Worm (Caenorhabditis elegans) whole organism, L4/young adult: ENCODE results near the gene B0336.7.

Experiments
- W03F9.2 ChIP-seq: fragments of 150-350 bp; optimal IDR thresholded peaks from 2 replicates; lab custom pipeline; 2014; ENCODE audit warnings: missing biosample characterization, missing genetic modification characterization
- dao-5 ChIP-seq: sonication (generic microtip); optimal IDR thresholded peaks from 2 replicates; lab custom pipeline; 2016; ENCODE audit warnings: missing genotype, missing genetic modification characterization, moderate library complexity, missing compliant biosample characterization
- him-1 ChIP-seq: sonication (generic microtip); optimal IDR thresholded peaks from 2 replicates; lab custom pipeline; 2016; ENCODE audit warnings: missing genotype, missing genetic modification reagents, missing genetic modification characterization, missing compliant biosample characterization

B0336.7 gene

ce11 chrIII:5678935-5679334 is 18.2 kb downstream of the B0336.7 start, which contains the start of the genes ska-3 and rps-12:
Gene ska-3 (minus strand): TSS chrIII:5679005.
Gene rps-12 (plus strand): TSS chrIII:5679298.
- TF ChIP-seq W03F9.2 (tag; lab: Kevin White, UChicago) = peak; percentile 98
- TF ChIP-seq dao-5 (tag; lab: Kevin White, UChicago) = no peak
- TF ChIP-seq him-1 (tag; lab: Kevin White, UChicago) = peak; percentile 99

ce11 chrIII:5677790-5678189 is 19.4 kb downstream of the B0336.7 start, which contains the start of gene F54E7.9:
Gene F54E7.9 (minus strand): TSS chrIII:5677890.
- TF ChIP-seq W03F9.2 (tag; lab: Kevin White, UChicago) (no peak), dao-5 (tag; lab: Kevin White, UChicago) (no peak), him-1 (tag; lab: Kevin White, UChicago) (no peak)

DNA sequence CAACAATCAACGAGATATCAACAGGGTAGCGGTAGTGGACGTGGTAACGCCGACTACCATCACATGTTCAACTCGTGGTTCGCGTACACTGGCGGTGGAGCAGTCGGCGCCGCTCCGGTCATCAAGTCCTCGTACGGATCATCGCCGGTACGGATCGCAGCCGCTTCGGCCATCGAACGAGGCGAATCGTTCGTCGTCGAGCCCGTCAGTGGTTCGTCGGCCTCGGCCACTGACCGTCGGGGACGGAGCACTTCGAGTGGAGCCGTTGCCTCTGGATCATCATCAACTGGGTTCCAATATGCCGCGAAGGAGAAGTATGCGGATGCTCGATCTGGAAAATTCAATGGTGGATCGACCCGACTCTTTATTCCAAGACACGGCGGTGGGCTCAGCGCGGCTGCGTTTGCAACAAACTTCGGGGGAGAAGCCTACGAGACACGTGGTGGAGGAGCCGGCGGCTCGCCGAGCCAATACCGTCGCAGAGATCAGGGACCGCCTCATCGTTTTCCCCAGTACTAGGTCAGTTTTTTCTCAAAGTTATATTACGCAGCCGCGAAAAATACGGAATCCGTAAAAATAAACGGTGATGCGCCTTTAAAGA is 21.7 kb downstream of the B0336.7 start:
- no peak for TF ChIP-seq dao-5 (tag; lab: Kevin White, UChicago)
- TF ChIP-seq him-1 (tag; lab: Kevin White, UChicago) = no peak
- no peak for TF ChIP-seq W03F9.2 (tag; lab: Kevin White, UChicago)

ce11 chrIII:5674196-5674595 is 23.0 kb downstream of the B0336.7 start:
- TF ChIP-seq W03F9.2 (tag; lab: Kevin White, UChicago) (no peak), dao-5 (tag; lab: Kevin White, UChicago) (no peak), him-1 (tag; lab: Kevin White, UChicago) (no peak)

DNA sequence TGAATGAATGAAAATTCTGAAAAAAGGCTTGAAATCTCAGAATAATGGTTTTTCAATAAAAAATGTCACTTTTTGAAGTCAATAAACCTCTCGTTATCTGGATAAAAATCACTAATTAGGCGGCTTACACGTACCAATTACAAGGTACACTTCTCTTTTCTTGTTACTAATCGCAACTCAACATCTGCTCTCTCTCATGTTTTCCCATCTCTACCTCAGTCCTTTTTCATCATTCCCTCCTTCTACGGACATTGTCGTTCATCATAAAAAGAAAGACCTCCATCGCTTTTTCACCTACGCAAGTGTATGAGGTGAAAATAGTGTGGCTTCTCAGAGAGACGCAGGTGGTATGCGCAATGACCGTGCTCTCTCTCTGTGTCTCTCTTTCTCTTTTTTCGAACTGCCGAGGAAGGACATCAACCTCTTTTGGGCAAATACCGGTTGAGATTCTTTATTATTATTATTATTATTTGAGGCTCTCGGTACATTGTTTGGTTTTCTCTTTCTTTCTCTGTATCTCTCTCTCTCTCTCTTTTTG is 29.1 kb downstream of the B0336.7 start:
- no peak for TF ChIP-seq dao-5 (tag; lab: Kevin White, UChicago)
- TF ChIP-seq him-1 (tag; lab: Kevin White, UChicago) = no peak
- no peak for TF ChIP-seq W03F9.2 (tag; lab: Kevin White, UChicago)

DNA sequence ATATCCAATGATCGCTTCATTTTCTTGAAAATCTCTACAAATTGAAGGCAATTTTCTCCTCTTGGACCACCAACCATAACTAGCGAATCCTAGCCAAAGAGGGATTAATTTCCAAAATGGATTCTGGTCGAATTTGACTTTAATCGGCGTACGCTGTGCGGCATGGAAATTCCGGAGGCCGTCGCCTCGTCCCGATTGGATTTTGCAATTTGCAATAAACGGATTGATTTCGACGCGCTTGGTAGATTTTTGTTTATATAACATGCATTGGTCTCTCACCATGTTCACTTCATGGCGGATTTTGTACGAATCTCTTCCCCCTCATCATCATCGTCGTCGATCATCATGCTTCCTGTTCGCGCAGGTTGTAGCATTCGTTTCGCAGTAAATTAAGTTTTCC is 31.5 kb downstream of the B0336.7 start:
- TF ChIP-seq dao-5 (tag; lab: Kevin White, UChicago) = no peak
- no peak for TF ChIP-seq W03F9.2 (tag; lab: Kevin White, UChicago)
- no peak for TF ChIP-seq him-1 (tag; lab: Kevin White, UChicago)

DNA sequence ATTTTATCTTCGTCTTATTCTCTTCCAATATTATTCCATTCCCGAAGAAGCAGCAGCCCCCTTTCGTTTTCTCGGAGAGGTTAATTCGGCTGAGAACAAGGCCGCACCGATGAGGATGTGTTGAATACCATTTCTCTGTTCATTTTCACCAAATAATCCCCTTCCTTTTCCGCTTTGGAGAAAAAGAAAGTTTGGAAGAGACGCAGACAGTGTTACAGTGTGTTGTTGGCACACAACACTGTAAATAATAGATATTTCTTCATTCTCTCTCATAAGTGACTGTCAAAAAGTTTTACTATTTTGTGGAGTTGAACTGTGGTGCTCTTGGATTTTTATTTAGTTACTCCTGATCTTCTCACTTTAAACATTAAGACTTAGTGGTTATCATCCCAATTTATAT is 31.9 kb downstream of the B0336.7 start:
- TF ChIP-seq dao-5 (tag; lab: Kevin White, UChicago) (no peak), W03F9.2 (tag; lab: Kevin White, UChicago) (no peak)

DNA sequence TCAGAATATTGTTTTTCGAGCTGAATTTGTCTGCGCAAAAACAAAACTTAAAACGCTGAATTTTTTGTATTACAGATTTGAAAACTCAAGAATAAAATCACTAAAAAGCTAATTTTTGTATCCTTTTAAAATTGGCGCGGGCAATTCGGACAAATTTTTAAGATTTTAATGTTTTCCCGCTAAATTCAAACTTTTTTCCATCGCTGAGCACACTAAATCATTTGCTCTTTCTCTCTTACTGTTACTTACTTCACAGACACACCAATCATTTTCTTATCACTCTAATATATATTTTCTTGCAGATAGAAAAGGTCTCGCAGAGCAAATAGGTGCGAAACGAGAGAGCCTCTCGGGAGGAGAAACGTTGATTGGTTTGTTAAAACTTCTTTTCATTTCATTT is 33.2 kb downstream of the B0336.7 start, which contains the start of gene par-3:
Gene par-3 (plus strand): TSS at position 301 of the 400 bp plus-strand sequence.
- TF ChIP-seq dao-5 (tag; lab: Kevin White, UChicago) = no peak
- TF ChIP-seq W03F9.2 (tag; lab: Kevin White, UChicago) = no peak
- TF ChIP-seq him-1 (tag; lab: Kevin White, UChicago) = no peak

DNA sequence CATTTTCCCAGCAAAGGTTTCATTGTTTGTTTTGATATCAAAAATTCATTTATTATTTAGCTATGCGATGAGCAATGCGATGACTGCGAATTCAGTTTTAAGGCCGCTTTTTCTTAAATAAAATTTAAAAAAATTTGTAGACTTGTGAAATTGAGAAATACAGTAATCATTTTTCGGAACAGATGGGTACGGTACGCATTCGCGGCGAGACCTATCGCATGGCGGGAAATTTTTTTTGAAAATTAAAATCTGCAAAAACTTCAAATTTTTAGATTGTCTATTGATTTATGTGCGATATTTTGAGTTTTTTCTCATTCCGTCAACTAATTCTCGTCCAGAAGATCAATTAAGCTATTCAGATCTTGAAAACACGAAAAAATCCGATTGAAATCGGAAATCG is 33.6 kb downstream of the B0336.7 start:
- TF ChIP-seq dao-5 (tag; lab: Kevin White, UChicago) = no peak
- TF ChIP-seq W03F9.2 (tag; lab: Kevin White, UChicago) = peak; percentile 72

DNA sequence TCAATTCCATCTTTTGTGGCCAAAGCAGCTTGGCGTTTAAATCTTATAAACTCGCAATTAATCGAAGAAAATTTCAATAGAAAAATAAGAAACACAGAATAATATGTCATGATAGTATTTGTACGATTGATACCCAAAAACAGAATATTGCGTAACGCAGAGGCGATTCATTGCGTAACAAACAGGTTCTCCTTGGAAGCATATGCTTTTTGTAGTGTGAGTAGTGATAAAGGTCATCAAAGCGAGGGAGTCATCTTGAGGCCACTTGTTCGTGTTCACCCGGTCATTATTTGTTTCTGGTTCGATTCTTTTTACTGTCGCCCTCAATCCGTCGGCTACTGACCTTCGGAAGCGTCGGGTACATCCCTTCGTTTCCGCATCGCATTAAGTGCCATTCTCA is 36.2 kb downstream of the B0336.7 start, which contains the start of gene F54E7.6:
Gene F54E7.6 (minus strand): TSS at position 110 of the 400 bp plus-strand sequence.
- TF ChIP-seq him-1 (tag; lab: Kevin White, UChicago) (no peak), W03F9.2 (tag; lab: Kevin White, UChicago) (no peak), dao-5 (tag; lab: Kevin White, UChicago) (no peak)

ce11 chrIII:5656941-5657340 is 40.2 kb downstream of the B0336.7 start, which contains the start of gene sdz-21:
Gene sdz-21 (minus strand): TSS chrIII:5657041.
- TF ChIP-seq him-1 (tag; lab: Kevin White, UChicago) (no peak), dao-5 (tag; lab: Kevin White, UChicago) (no peak), W03F9.2 (tag; lab: Kevin White, UChicago) (no peak)

DNA sequence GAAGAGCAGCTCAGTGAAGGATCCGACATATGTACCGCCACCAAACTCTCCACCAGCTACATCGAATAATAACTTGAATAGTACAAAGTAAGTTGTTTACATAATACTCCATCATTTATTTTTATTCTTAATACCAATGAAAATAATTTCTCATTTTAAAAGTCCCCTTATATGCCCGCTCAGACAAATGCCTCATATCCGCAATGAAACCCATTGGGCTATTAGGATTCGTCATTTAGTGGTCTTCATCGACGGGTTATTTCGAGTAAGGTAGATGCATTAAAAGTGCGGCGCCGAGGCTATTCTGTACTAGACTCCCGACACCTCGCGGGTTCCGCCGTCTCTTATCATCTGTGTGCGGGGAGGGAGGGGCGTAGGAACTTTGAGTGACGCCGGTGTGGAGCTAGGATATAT is 43.5 kb downstream of the B0336.7 start:
- TF ChIP-seq W03F9.2 (tag; lab: Kevin White, UChicago) (peak; percentile 20), him-1 (tag; lab: Kevin White, UChicago) (no peak)
